Fruit fly (Drosophila melanogaster): ENCODE results near the gene Frq2.

Gene Frq2

DNA sequence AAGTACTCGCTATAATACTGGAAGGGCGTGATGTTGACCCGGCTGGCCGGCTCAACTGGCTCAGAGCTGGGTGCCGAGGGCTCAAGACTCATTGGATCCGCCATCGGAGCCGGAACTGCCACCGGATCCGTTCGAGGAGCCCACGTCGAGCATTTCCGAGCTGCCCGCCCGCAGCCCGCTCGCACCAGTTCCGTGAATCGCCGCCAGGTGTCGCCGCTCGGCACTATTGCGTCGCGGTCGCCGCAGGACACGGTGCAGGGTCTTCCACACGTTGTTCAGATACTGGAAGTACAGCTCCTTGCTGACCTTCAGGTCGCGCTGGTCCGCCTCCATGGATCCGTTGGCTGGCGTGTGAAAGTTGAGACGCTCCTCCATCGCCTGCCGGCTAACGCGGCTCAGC is 63.9 kb downstream of the Frq2 start:
- TF ChIP-seq EcR (GFP tag; optimal IDR thresholded peaks at IDR 0.05), result no peak
- no peak for TF ChIP-seq usp (GFP tag; optimal IDR thresholded peaks at IDR 0.05)
- no peak for TF ChIP-seq pan (optimal IDR thresholded peaks at IDR 0.05)
- no peak for TF ChIP-seq CG8478 (optimal IDR thresholded peaks at IDR 0.05)
- no peak for TF ChIP-seq Dll (optimal IDR thresholded peaks at IDR 0.05)
- TF ChIP-seq psq (optimal IDR thresholded peaks at IDR 0.05), result no peak

DNA sequence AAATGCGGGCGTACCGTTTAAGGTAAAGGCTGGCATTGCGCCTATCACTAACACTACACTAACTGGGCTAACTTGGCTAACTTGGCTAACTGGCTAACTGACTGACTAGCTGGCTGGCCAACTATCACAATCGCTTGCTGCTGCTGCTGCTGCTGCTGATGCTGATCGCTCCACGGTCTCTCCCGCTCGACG is 65.7 kb downstream of the Frq2 start, which contains the start of gene upd2:
TSS of gene upd2 (minus strand) at position 101 of the 192 bp plus-strand sequence.
- TF ChIP-seq CG8478 (optimal IDR thresholded peaks at IDR 0.05), result no peak
- TF ChIP-seq Dll (optimal IDR thresholded peaks at IDR 0.05), result no peak

DNA sequence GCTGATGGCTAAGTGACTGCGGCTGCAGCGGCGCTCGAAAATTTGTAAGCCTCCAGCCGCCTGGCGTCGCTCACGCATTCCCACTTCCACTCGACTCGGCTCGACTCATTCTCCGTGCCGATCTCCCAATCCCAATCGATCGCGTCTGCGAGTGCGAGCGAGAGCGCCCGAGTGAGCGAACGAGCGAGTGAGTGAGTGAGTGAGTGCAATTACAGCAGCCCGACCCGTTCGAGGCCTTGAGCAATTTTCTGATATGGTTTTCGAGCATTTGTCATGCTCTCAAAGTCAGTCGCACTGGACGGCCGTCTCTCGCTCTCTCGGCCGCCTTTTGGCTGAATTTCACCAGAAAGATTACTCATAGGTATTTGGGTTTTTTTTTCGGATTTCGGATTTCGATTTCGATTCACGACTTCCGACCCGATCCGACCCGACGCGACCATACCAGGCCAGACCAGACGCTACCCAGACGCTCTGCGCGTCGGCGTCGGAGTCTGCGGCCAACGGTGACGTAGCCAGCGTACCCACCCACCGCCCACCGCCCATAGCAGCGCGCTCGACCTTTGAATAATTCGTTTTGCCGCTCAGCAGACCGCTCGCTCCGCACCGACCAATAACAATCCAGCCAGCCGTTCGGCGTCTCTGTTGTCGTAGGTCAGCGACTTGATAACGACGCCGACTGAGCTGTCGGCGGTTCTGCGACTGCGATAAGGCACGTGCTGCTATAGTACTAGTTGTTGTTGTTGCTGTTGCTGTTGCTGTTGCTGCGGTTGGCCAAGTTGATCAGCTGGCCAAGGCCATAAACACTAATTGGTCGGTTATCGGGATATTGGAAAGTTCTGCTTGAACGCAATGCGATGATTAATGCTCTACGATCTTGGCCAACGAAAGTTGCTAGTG is 66.2 kb downstream of the Frq2 start:
- TF ChIP-seq Dll (optimal IDR thresholded peaks at IDR 0.05) (peak; percentile 70), CG8478 (optimal IDR thresholded peaks at IDR 0.05) (no peak)

DNA sequence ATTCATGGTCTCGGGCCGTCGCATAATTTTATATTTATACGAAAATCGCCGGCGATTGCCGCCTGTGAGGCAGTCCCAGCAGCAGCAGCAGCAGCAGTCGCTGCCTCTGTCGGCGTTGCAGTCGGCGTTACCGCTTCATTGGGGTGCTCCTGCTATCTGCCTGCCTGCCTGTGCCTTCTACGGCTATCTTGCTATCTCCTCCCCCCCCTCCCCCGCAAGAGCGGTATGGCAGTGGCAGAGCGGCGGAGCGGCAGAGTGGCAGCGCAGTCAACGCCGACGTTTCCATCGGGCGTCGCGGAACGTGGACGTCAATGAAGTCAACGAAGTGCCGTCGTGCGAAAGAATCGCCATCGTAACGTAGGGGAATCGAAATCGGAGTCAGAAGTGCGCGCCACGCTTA is 67.8 kb downstream of the Frq2 start:
- TF ChIP-seq pan (optimal IDR thresholded peaks at IDR 0.05), result no peak
- TF ChIP-seq CG8478 (optimal IDR thresholded peaks at IDR 0.05), result no peak
- TF ChIP-seq psq (optimal IDR thresholded peaks at IDR 0.05), result no peak
- no peak for TF ChIP-seq Dll (optimal IDR thresholded peaks at IDR 0.05)
- no peak for TF ChIP-seq usp (GFP tag; optimal IDR thresholded peaks at IDR 0.05)

dm6 chrX:18246842-18247241 is 69.4 kb downstream of the Frq2 start:
- TF ChIP-seq pan (optimal IDR thresholded peaks at IDR 0.05) (no peak), CG8478 (optimal IDR thresholded peaks at IDR 0.05) (no peak), EcR (GFP tag; optimal IDR thresholded peaks at IDR 0.05) (no peak), psq (optimal IDR thresholded peaks at IDR 0.05) (no peak), Dll (optimal IDR thresholded peaks at IDR 0.05) (no peak), usp (GFP tag; optimal IDR thresholded peaks at IDR 0.05) (no peak)

- no peak for TF ChIP-seq CG8478 (optimal IDR thresholded peaks at IDR 0.05)
- TF ChIP-seq psq (optimal IDR thresholded peaks at IDR 0.05), result no peak
- no peak for TF ChIP-seq pan (optimal IDR thresholded peaks at IDR 0.05)
- TF ChIP-seq usp (GFP tag; optimal IDR thresholded peaks at IDR 0.05), result no peak
- TF ChIP-seq EcR (GFP tag; optimal IDR thresholded peaks at IDR 0.05), result no peak
- TF ChIP-seq Dll (optimal IDR thresholded peaks at IDR 0.05), result no peak
Measured at dm6 chrX:18248267-18248666, 70.9 kb downstream of the Frq2 start.

DNA sequence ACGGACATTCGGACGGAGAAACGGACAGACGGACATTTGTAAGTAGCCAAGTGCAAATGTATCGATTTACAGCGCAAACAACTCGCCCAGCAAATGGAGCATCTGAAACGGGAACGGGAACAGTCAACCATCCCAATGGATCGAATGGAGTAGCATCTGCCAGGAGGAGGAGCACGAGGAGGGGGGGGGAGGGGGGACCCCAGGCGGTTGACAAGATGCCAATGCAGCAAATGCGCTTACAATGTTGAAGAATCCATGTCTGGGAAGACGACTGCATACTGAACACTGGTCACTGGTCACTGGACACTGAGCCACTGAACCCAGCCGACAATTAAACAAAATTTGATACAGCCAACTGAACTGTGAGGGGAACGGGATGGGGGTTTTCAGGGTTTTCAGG is 74.5 kb downstream of the Frq2 start:
- TF ChIP-seq pan (optimal IDR thresholded peaks at IDR 0.05), result no peak
- TF ChIP-seq CG8478 (optimal IDR thresholded peaks at IDR 0.05), result no peak
- no peak for TF ChIP-seq usp (GFP tag; optimal IDR thresholded peaks at IDR 0.05)
- no peak for TF ChIP-seq EcR (GFP tag; optimal IDR thresholded peaks at IDR 0.05)
- TF ChIP-seq Dll (optimal IDR thresholded peaks at IDR 0.05), result no peak
- no peak for TF ChIP-seq psq (optimal IDR thresholded peaks at IDR 0.05)

- no peak for TF ChIP-seq pan (optimal IDR thresholded peaks at IDR 0.05)
- TF ChIP-seq CG8478 (optimal IDR thresholded peaks at IDR 0.05), result no peak
- no peak for TF ChIP-seq Dll (optimal IDR thresholded peaks at IDR 0.05)
- TF ChIP-seq usp (GFP tag; optimal IDR thresholded peaks at IDR 0.05), result no peak
- no peak for TF ChIP-seq psq (optimal IDR thresholded peaks at IDR 0.05)
- TF ChIP-seq EcR (GFP tag; optimal IDR thresholded peaks at IDR 0.05), result no peak
Measured at dm6 chrX:18253773-18254172, 76.4 kb downstream of the Frq2 start.

All from whole organism.